Fruit fly (Drosophila melanogaster) whole organism, prepupa: Measurements from ENCODE around the gene CG46458.

Source experiments
- Blimp-1 ChIP-seq: fragments of 200-800 bp; sonication (Bioruptor generic); optimal IDR thresholded peaks from 3 replicates; lab custom pipeline; 2017; ENCODE audit warnings: missing biosample characterization, missing genetic modification characterization, mild to moderate bottlenecking, moderate library complexity, missing genetic modification reagents
- CG16779 ChIP-seq: fragments of 200-800 bp; sonication (Bioruptor generic); optimal IDR thresholded peaks from 3 replicates; lab custom pipeline; 2017; ENCODE audit warnings: missing biosample characterization, mild to moderate bottlenecking, missing genetic modification characterization
- CG6276 ChIP-seq: fragments of 200-800 bp; sonication (Bioruptor generic); optimal IDR thresholded peaks from 2 replicates; lab custom pipeline; 2017; ENCODE audit warnings: missing biosample characterization, mild to moderate bottlenecking, missing genetic modification characterization
- CG8632 ChIP-seq: fragments of 200-800 bp; sonication (Bioruptor generic); optimal IDR thresholded peaks from 3 replicates; lab custom pipeline; 2016; ENCODE audit warnings: missing biosample characterization, missing genetic modification characterization
- Eip75B ChIP-seq: fragments of 200-800 bp; sonication (Bioruptor generic); optimal IDR thresholded peaks from 3 replicates; lab custom pipeline; 2016; ENCODE audit warnings: missing biosample characterization, missing genetic modification characterization
- Eip93F ChIP-seq: fragments of 200-800 bp; sonication (Bioruptor generic); optimal IDR thresholded peaks from 2 replicates; lab custom pipeline; 2016; ENCODE audit warnings: missing biosample characterization, mild to moderate bottlenecking, missing genetic modification characterization
- Ets21C ChIP-seq: fragments of 200-800 bp; sonication (Bioruptor generic); optimal IDR thresholded peaks from 3 replicates; lab custom pipeline; 2016; ENCODE audit warnings: missing biosample characterization, missing genetic modification characterization
- Gug ChIP-seq: fragments of 200-800 bp; sonication (Bioruptor generic); IDR thresholded peaks from 2 replicates; pipeline ENCODE4 v1.3.6; 2022; ENCODE audit warnings: missing biosample characterization, missing genetic modification characterization
- Hr39 ChIP-seq: fragments of 200-800 bp; sonication (Bioruptor generic); optimal IDR thresholded peaks from 2 replicates; lab custom pipeline; 2016; ENCODE audit warnings: missing biosample characterization, missing genetic modification characterization
- Met ChIP-seq: fragments of 200-800 bp; sonication (Bioruptor generic); optimal IDR thresholded peaks from 3 replicates; lab custom pipeline; 2016; ENCODE audit warnings: missing biosample characterization, missing genetic modification characterization
- pdm3 ChIP-seq: fragments of 200-800 bp; sonication (Bioruptor generic); optimal IDR thresholded peaks from 3 replicates; lab custom pipeline; 2016; ENCODE audit warnings: missing biosample characterization, missing genetic modification characterization
- topi ChIP-seq: fragments of 200-800 bp; sonication (Bioruptor generic); optimal IDR thresholded peaks from 3 replicates; lab custom pipeline; 2016; ENCODE audit warnings: missing biosample characterization, missing genetic modification characterization

DNA sequence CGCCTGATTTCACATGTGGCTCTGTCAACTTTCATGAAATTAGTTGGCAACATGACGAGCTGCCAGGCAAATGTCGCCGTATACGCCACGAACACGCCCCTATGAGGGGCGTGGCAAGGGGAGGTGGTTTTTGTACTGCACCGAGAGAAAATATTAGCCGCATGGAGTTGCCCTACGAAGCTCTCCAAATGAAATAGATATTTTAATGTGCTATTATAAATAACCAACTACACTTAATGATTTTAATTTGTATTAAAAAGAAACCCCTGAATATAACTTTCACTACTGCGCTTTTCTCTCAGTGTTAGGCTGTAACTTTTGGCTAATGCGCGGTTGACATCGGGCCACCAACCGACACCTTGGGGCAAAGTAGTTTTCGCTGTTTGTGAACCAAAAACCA, 38.2 kb downstream of the CG46458 start:
- TF ChIP-seq CG8632 = no peak
- TF ChIP-seq CG16779 (tag; lab: Kevin White, UChicago) = no peak
- TF ChIP-seq Blimp-1 (GFP tag; lab: Kevin White, UChicago) = no peak
- no peak for TF ChIP-seq Hr39 (GFP tag; lab: Kevin White, UChicago)
- peak; percentile 30 for TF ChIP-seq pdm3 (GFP tag; lab: Kevin White, UChicago)
- peak; percentile 61 for TF ChIP-seq Gug
- no peak for TF ChIP-seq topi
- peak; percentile 6 for TF ChIP-seq Met (GFP tag; lab: Kevin White, UChicago)
- TF ChIP-seq CG6276 (GFP tag; lab: Kevin White, UChicago) = peak; percentile 56
- no peak for TF ChIP-seq Eip75B
- TF ChIP-seq Ets21C (GFP tag; lab: Kevin White, UChicago) = no peak
- no peak for TF ChIP-seq Eip93F
